Worm (Caenorhabditis elegans) whole organism, L2 larva: ENCODE data around the gene srd-28.

Experiments
- ZK546.5 ChIP-seq: sonication (generic microtip); optimal IDR thresholded peaks from 2 replicates; lab custom pipeline; 2017; ENCODE audit warnings: missing biosample characterization, missing genetic modification characterization
- ama-1 ChIP-seq: fragments of 150-350 bp; optimal IDR thresholded peaks from 2 replicates; lab custom pipeline; 2018; ENCODE audit warnings: inconsistent platforms
- elt-1 ChIP-seq: fragments of 150-350 bp; optimal IDR thresholded peaks from 2 replicates; lab custom pipeline; 2014; ENCODE audit warnings: missing biosample characterization, missing genetic modification characterization
- elt-3 ChIP-seq: sonication (generic microtip); optimal IDR thresholded peaks from 2 replicates; lab custom pipeline; 2017; ENCODE audit warnings: missing biosample characterization, missing genetic modification characterization
- fos-1 ChIP-seq: fragments of 150-350 bp; optimal IDR thresholded peaks from 2 replicates; lab custom pipeline; 2014; ENCODE audit warnings: missing biosample characterization, missing genetic modification characterization
- lin-39 ChIP-seq: fragments of 150-350 bp; optimal IDR thresholded peaks from 2 replicates; lab custom pipeline; 2014; ENCODE audit warnings: missing biosample characterization, missing genetic modification reagents, missing genetic modification characterization
- lsy-2 ChIP-seq, 2 experiments: fragments of 150-350 bp in 1 of 2; sonication (generic microtip) in 1 of 2; optimal IDR thresholded peaks; 2 replicates each; lab custom pipeline; 2014 to 2017; ENCODE audit warnings: missing biosample characterization in 2 of 2, missing genetic modification characterization in 2 of 2
- mdl-1 ChIP-seq, 2 experiments: fragments of 150-350 bp in 1 of 2; sonication (generic microtip) in 1 of 2; optimal IDR thresholded peaks; 2 replicates each; lab custom pipeline; 2017; ENCODE audit warnings: missing biosample characterization in 2 of 2, missing genetic modification characterization in 2 of 2
- nhr-10 ChIP-seq: sonication (generic microtip); optimal IDR thresholded peaks from 2 replicates; lab custom pipeline; 2017; ENCODE audit warnings: missing biosample characterization, missing genetic modification characterization
- nhr-237 ChIP-seq: fragments of 150-350 bp; optimal IDR thresholded peaks from 2 replicates; lab custom pipeline; 2014; ENCODE audit warnings: missing biosample characterization, missing genetic modification characterization
- skn-1 ChIP-seq: sonication (generic microtip); optimal IDR thresholded peaks from 2 replicates; lab custom pipeline; 2017; ENCODE audit warnings: missing biosample characterization, missing genetic modification characterization
- snpc-4 ChIP-seq: fragments of 150-350 bp; optimal IDR thresholded peaks from 2 replicates; lab custom pipeline; 2014; ENCODE audit warnings: missing biosample characterization, missing genetic modification characterization
- ztf-11 ChIP-seq: sonication (generic microtip); optimal IDR thresholded peaks from 2 replicates; lab custom pipeline; 2017; ENCODE audit warnings: missing biosample characterization, missing genetic modification characterization
- ztf-4 ChIP-seq: fragments of 150-350 bp; optimal IDR thresholded peaks from 2 replicates; lab custom pipeline; 2014; ENCODE audit warnings: missing biosample characterization, missing genetic modification characterization

ce11 chrV:15276915-15277314 lies 26.5 kb downstream of the srd-28 start, which contains the start of gene srw-17:
- TF ChIP-seq ztf-4 (no peak), ztf-11 (tag; lab: Kevin White, UChicago) (no peak), skn-1 (tag; lab: Kevin White, UChicago) (no peak), ama-1 (lab: Kevin White, UChicago) (no peak), nhr-10 (tag; lab: Kevin White, UChicago) (no peak), elt-3 (tag; lab: Kevin White, UChicago) (no peak), lsy-2 (tag; optimal IDR thresholded peaks at IDR 0.05; lab: Kevin White, UChicago) (no peak), elt-1 (tag; lab: Kevin White, UChicago) (no peak), fos-1 (no peak), ZK546.5 (no peak), snpc-4 (no peak), lin-39 (tag; lab: Kevin White, UChicago) (no peak), nhr-237 (tag; lab: Kevin White, UChicago) (no peak), mdl-1 (tag; optimal IDR thresholded peaks at IDR 0.05; lab: Kevin White, UChicago) (no peak)
